Worm (Caenorhabditis elegans): Measurements from ENCODE around the gene T22F3.12.

The T22F3.12 gene

DNA sequence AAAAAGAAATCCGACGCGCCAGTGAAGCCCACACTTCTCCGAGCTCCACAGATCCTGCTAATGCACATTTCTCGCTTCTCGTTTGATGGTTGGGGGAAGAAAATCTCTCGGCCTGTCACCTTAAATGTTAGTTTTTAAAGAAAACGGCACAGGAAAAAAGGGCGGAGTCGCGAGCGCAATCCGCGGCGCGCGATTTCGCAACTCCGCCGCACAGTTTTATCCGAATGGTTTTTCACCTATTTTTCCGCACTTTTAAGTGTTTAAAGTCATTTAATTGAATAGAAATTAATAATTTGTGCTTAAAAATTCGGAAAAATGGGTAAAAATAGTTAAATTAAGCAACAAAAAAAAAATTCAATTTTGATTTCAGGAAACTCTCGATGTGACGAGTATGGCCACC is 4.4 kb downstream of the T22F3.12 start (continued):
- TF ChIP-seq npax-4 (tag; optimal IDR thresholded peaks at IDR 0.05) (peak; percentile 27), ahr-1 (tag; optimal IDR thresholded peaks at IDR 0.05) (no peak), ceh-34 (tag; optimal IDR thresholded peaks at IDR 0.05) (peak; percentile 74), ceh-14 (tag; optimal IDR thresholded peaks at IDR 0.05) (peak; percentile 9), ceh-9 (tag; optimal IDR thresholded peaks at IDR 0.05) (no peak), unc-86 (tag; optimal IDR thresholded peaks at IDR 0.05) (peak; percentile 11), unc-3 (GFP tag; conservative IDR thresholded peaks at IDR 0.05) (0 out of 2 replicates have a peak, but pooled peaks have one; percentile 38), unc-3 (tag; optimal IDR thresholded peaks at IDR 0.05) (peak; percentile 55), ceh-30 (tag; optimal IDR thresholded peaks at IDR 0.05) (no peak), hlh-8 (tag; optimal IDR thresholded peaks at IDR 0.05) (no peak), pqm-1 (tag; optimal IDR thresholded peaks at IDR 0.05) (no peak), ceh-19 (GFP tag; optimal IDR thresholded peaks at IDR 0.05) (peak; percentile 49), ceh-24 (tag; optimal IDR thresholded peaks at IDR 0.05) (peak; percentile 0), sdc-2 (tag; optimal IDR thresholded peaks at IDR 0.05) (peak; percentile 19), dmd-4 (tag; optimal IDR thresholded peaks at IDR 0.05; ENCODE audit: borderline replicate concordance) (peak; percentile 45), gmeb-2 (tag; optimal IDR thresholded peaks at IDR 0.05) (peak; percentile 40), lim-6 (tag; optimal IDR thresholded peaks at IDR 0.05) (no peak), nfya-1 (tag; optimal IDR thresholded peaks at IDR 0.05) (peak; percentile 24), hlh-15 (tag; optimal IDR thresholded peaks at IDR 0.05) (peak; percentile 31), fkh-6 (tag; optimal IDR thresholded peaks at IDR 0.05) (peak; percentile 33), C38D4.7 (GFP tag; optimal IDR thresholded peaks at IDR 0.05) (peak; percentile 54), K09A11.1 (tag; optimal IDR thresholded peaks at IDR 0.05; ENCODE audit: insufficient read depth) (peak; percentile 54), nhr-232 (tag; optimal IDR thresholded peaks at IDR 0.05) (peak; percentile 56), unc-55 (GFP tag; optimal IDR thresholded peaks at IDR 0.05) (no peak), F13H6.1 (tag; optimal IDR thresholded peaks at IDR 0.05) (peak; percentile 46), madf-2 (tag; optimal IDR thresholded peaks at IDR 0.05) (no peak), hlh-6 (tag; optimal IDR thresholded peaks at IDR 0.05) (no peak), hlh-13 (GFP tag; optimal IDR thresholded peaks at IDR 0.05) (no peak), pha-2 (tag; optimal IDR thresholded peaks at IDR 0.05) (peak; percentile 80), mec-3 (tag; optimal IDR thresholded peaks at IDR 0.05; ENCODE audit: borderline replicate concordance) (peak; percentile 13), ceh-2 (tag; optimal IDR thresholded peaks at IDR 0.05) (peak; percentile 39), syd-9 (tag; optimal IDR thresholded peaks at IDR 0.05) (no peak), elt-4 (tag; optimal IDR thresholded peaks at IDR 0.05) (no peak), ref-2 (tag; optimal IDR thresholded peaks at IDR 0.05) (no peak), K02D7.2 (tag; optimal IDR thresholded peaks at IDR 0.05) (peak; percentile 18), sox-2 (GFP tag; IDR thresholded peaks at IDR 0.05) (no peak; the same call in 1 of the 2 replicates), C08G9.2 (tag; optimal IDR thresholded peaks at IDR 0.05) (no peak), hlh-30 (tag; optimal IDR thresholded peaks at IDR 0.05; ENCODE audit: insufficient read depth) (no peak), ttx-3 (tag; optimal IDR thresholded peaks at IDR 0.05) (peak; percentile 64), fax-1 (tag; optimal IDR thresholded peaks at IDR 0.05) (peak; percentile 20), ets-4 (tag; optimal IDR thresholded peaks at IDR 0.05) (no peak), ceh-48 (tag; optimal IDR thresholded peaks at IDR 0.05) (peak; percentile 34), Y22D7AL.16 (tag; optimal IDR thresholded peaks at IDR 0.05) (no peak), tbx-2 (tag; optimal IDR thresholded peaks at IDR 0.05) (peak; percentile 74), lin-11 (tag; optimal IDR thresholded peaks at IDR 0.05) (peak; percentile 50), ceh-45 (GFP tag; IDR thresholded peaks at IDR 0.05) (no peak), che-1 (tag; optimal IDR thresholded peaks at IDR 0.05) (peak; percentile 70), pat-9 (tag; optimal IDR thresholded peaks at IDR 0.05) (peak; percentile 31), pag-3 (tag; optimal IDR thresholded peaks at IDR 0.05; ENCODE audit: borderline replicate concordance) (no peak), nhr-11 (tag; optimal IDR thresholded peaks at IDR 0.05) (no peak)

Measured in whole organism, late embryonic.